Worm (Caenorhabditis elegans) whole organism, mixed stage, embryonic: ENCODE results near the gene flap-1.

ENCODE experiments used
- M03D4.4 ChIP-seq: sonication (generic microtip); optimal IDR thresholded peaks from 2 replicates; lab custom pipeline; 2017; ENCODE audit warnings: mild to moderate bottlenecking, missing genetic modification characterization, missing compliant biosample characterization
- bed-3 ChIP-seq: fragments of 200-800 bp; sonication (Bioruptor generic); optimal IDR thresholded peaks from 3 replicates; lab custom pipeline; 2018; ENCODE audit warnings: mild to moderate bottlenecking, missing genetic modification characterization, moderate library complexity, missing compliant biosample characterization
- blmp-1 ChIP-seq: fragments of 150-350 bp; optimal IDR thresholded peaks from 2 replicates; lab custom pipeline; 2014; ENCODE audit warnings: missing biosample characterization, missing genetic modification characterization
- ceh-39 ChIP-seq: fragments of 150-350 bp; optimal IDR thresholded peaks from 2 replicates; lab custom pipeline; 2014; ENCODE audit warnings: missing biosample characterization, missing genetic modification characterization
- ceh-43 ChIP-seq: fragments of 200-800 bp; sonication (Bioruptor generic); optimal IDR thresholded peaks from 2 replicates; lab custom pipeline; 2018; ENCODE audit warnings: mild to moderate bottlenecking, missing genetic modification characterization, moderate library complexity, missing compliant biosample characterization
- ceh-83 ChIP-seq: fragments of 200-800 bp; sonication (Bioruptor generic); optimal IDR thresholded peaks from 2 replicates; lab custom pipeline; 2018; ENCODE audit warnings: mild to moderate bottlenecking, missing genetic modification characterization, missing compliant biosample characterization
- ces-1 ChIP-seq: fragments of 150-350 bp; optimal IDR thresholded peaks from 2 replicates; lab custom pipeline; 2014; ENCODE audit warnings: missing biosample characterization, missing genetic modification reagents, missing genetic modification characterization
- cnd-1 ChIP-seq: fragments of 200-800 bp; sonication (Bioruptor generic); optimal IDR thresholded peaks from 2 replicates; lab custom pipeline; 2018; ENCODE audit warnings: mild to moderate bottlenecking, missing genetic modification characterization, missing compliant biosample characterization
- drap-1 ChIP-seq: fragments of 200-800 bp; sonication (Bioruptor generic); optimal IDR thresholded peaks from 3 replicates; lab custom pipeline; 2018; ENCODE audit warnings: mild to moderate bottlenecking, missing genetic modification characterization, missing compliant biosample characterization
- elt-3 ChIP-seq: fragments of 150-350 bp; optimal IDR thresholded peaks from 2 replicates; lab custom pipeline; 2014; ENCODE audit warnings: missing biosample characterization, missing genetic modification characterization
- flh-1 ChIP-seq: fragments of 200-800 bp; sonication (Bioruptor generic); optimal IDR thresholded peaks from 2 replicates; lab custom pipeline; 2018; ENCODE audit warnings: mild to moderate bottlenecking, missing genetic modification characterization, moderate library complexity, missing compliant biosample characterization
- ham-2 ChIP-seq: fragments of 200-800 bp; sonication (Bioruptor generic); optimal IDR thresholded peaks from 2 replicates; lab custom pipeline; 2018; ENCODE audit warnings: mild to moderate bottlenecking, missing genetic modification characterization, missing compliant biosample characterization
- hlh-1 ChIP-seq: fragments of 150-350 bp; optimal IDR thresholded peaks from 2 replicates; lab custom pipeline; 2014; ENCODE audit warnings: missing biosample characterization, missing genetic modification reagents, missing genetic modification characterization
- lin-13 ChIP-seq: fragments of 150-350 bp; optimal IDR thresholded peaks from 2 replicates; lab custom pipeline; 2014; ENCODE audit warnings: missing biosample characterization, missing genetic modification characterization
- lin-32 ChIP-seq: fragments of 200-800 bp; sonication (Bioruptor generic); optimal IDR thresholded peaks from 2 replicates; lab custom pipeline; 2018; ENCODE audit warnings: mild to moderate bottlenecking, missing genetic modification characterization, missing compliant biosample characterization
- lsy-2 ChIP-seq: fragments of 150-350 bp; optimal IDR thresholded peaks from 2 replicates; lab custom pipeline; 2014; ENCODE audit warnings: missing biosample characterization, missing genetic modification characterization
- mab-5 ChIP-seq: fragments of 150-350 bp; optimal IDR thresholded peaks from 2 replicates; lab custom pipeline; 2014; ENCODE audit warnings: missing biosample characterization, missing genetic modification characterization
- mep-1 ChIP-seq: fragments of 150-350 bp; optimal IDR thresholded peaks from 2 replicates; lab custom pipeline; 2017; ENCODE audit warnings: missing biosample characterization, missing genetic modification reagents, missing genetic modification characterization, inconsistent platforms
- mls-2 ChIP-seq: sonication (generic microtip); optimal IDR thresholded peaks from 2 replicates; lab custom pipeline; 2016; ENCODE audit warnings: mild to moderate bottlenecking, missing genetic modification characterization, moderate library complexity, missing compliant biosample characterization
- nhr-12 ChIP-seq: fragments of 150-350 bp; optimal IDR thresholded peaks from 2 replicates; lab custom pipeline; 2014; ENCODE audit warnings: missing biosample characterization, missing genetic modification characterization
- nhr-2 ChIP-seq: fragments of 150-350 bp; optimal IDR thresholded peaks from 2 replicates; lab custom pipeline; 2014; ENCODE audit warnings: missing biosample characterization, missing genetic modification characterization
- nhr-28 ChIP-seq: fragments of 150-350 bp; optimal IDR thresholded peaks from 2 replicates; lab custom pipeline; 2014; ENCODE audit warnings: missing biosample characterization, missing genetic modification characterization
- nhr-76 ChIP-seq: sonication (generic microtip); optimal IDR thresholded peaks from 2 replicates; lab custom pipeline; 2017; ENCODE audit warnings: missing biosample characterization, missing genetic modification characterization
- pha-4 ChIP-seq: fragments of 150-350 bp; optimal IDR thresholded peaks from 2 replicates; lab custom pipeline; 2018; ENCODE audit warnings: missing biosample characterization, missing genetic modification reagents, missing genetic modification characterization
- sem-2 ChIP-seq: fragments of 200-800 bp; sonication (Bioruptor generic); optimal IDR thresholded peaks from 2 replicates; lab custom pipeline; 2018; ENCODE audit warnings: mild to moderate bottlenecking, missing genetic modification characterization, missing compliant biosample characterization
- snpc-4 ChIP-seq: fragments of 150-350 bp; optimal IDR thresholded peaks from 2 replicates; lab custom pipeline; 2014; ENCODE audit warnings: missing biosample characterization, missing genetic modification characterization
- sptf-1 ChIP-seq: sonication (generic microtip); optimal IDR thresholded peaks from 2 replicates; lab custom pipeline; 2017; ENCODE audit warnings: mild to moderate bottlenecking, missing genetic modification characterization, moderate library complexity, missing compliant biosample characterization
- tbx-8 ChIP-seq: fragments of 200-800 bp; sonication (Bioruptor generic); optimal IDR thresholded peaks from 2 replicates; lab custom pipeline; 2018; ENCODE audit warnings: mild to moderate bottlenecking, missing genetic modification characterization, moderate library complexity, missing compliant biosample characterization
- unc-120 ChIP-seq: sonication (generic microtip); optimal IDR thresholded peaks from 2 replicates; lab custom pipeline; 2017; ENCODE audit warnings: missing genetic modification characterization, missing compliant biosample characterization; ENCODE audit not compliant: poor library complexity, severe bottlenecking
- unc-39 ChIP-seq: fragments of 150-350 bp; optimal IDR thresholded peaks from 2 replicates; lab custom pipeline; 2014; ENCODE audit warnings: missing biosample characterization, missing genetic modification characterization
- unc-62 ChIP-seq: fragments of 150-350 bp; optimal IDR thresholded peaks from 2 replicates; lab custom pipeline; 2014; ENCODE audit warnings: missing biosample characterization, missing genetic modification reagents, missing genetic modification characterization
- zip-8 ChIP-seq: fragments of 150-350 bp; optimal IDR thresholded peaks from 2 replicates; lab custom pipeline; 2014; ENCODE audit warnings: missing biosample characterization, missing genetic modification characterization
- ztf-11 ChIP-seq: fragments of 150-350 bp; optimal IDR thresholded peaks from 2 replicates; lab custom pipeline; 2014; ENCODE audit warnings: missing biosample characterization, missing genetic modification characterization

Gene flap-1

ce11 chrIII:6895166-6895565, 33.5 kb downstream of the flap-1 start:
- no peak for TF ChIP-seq pha-4 (tag; lab: Kevin White, UChicago)
- TF ChIP-seq unc-62 (GFP tag; lab: Kevin White, UChicago) = peak; percentile 68
- TF ChIP-seq mep-1 = peak; percentile 15
- TF ChIP-seq ham-2 (GFP tag; lab: Kevin White, UChicago) = no peak
- no peak for TF ChIP-seq ces-1 (GFP tag; lab: Kevin White, UChicago)
- no peak for TF ChIP-seq zip-8
- TF ChIP-seq hlh-1 (tag; lab: Kevin White, UChicago) = peak; percentile 36
- TF ChIP-seq lin-13 (tag; lab: Kevin White, UChicago) = no peak
- TF ChIP-seq mab-5 (tag; lab: Kevin White, UChicago) = no peak
- no peak for TF ChIP-seq blmp-1 (tag; lab: Kevin White, UChicago)
- TF ChIP-seq ceh-43 = no peak
- no peak for TF ChIP-seq M03D4.4
- no peak for TF ChIP-seq sem-2 (GFP tag; lab: Kevin White, UChicago)
- no peak for TF ChIP-seq ceh-39 (tag; lab: Kevin White, UChicago)
- TF ChIP-seq, all 35 proteins: peak for 3

DNA sequence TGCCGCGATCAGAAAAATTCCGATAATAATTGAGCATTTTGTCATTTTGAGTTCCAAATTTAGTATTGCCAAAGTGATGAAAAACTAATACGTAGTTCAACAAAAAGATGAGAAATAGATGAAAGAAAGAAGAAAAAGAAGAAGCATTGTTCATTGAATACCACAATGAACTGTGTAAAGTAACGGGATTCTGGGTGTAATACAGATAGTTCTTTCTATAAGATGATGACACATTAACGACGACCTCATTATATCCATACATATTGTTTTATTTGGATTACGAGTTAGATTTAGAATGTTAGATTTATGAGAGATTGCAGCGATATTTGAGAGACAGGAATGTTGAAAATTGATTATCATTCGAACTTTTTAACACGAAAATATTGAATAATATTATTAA, 37.1 kb downstream of the flap-1 start, which contains the start of gene K04C2.5:
K04C2.5 (minus strand) TSS at position 101 of the 400 bp plus-strand sequence.
- TF ChIP-seq lin-13 (tag; lab: Kevin White, UChicago) (no peak), flh-1 (GFP tag; lab: Kevin White, UChicago) (no peak), unc-62 (GFP tag; lab: Kevin White, UChicago) (no peak), elt-3 (tag; lab: Kevin White, UChicago) (no peak), ztf-11 (no peak), lin-32 (GFP tag; lab: Kevin White, UChicago) (no peak)

DNA sequence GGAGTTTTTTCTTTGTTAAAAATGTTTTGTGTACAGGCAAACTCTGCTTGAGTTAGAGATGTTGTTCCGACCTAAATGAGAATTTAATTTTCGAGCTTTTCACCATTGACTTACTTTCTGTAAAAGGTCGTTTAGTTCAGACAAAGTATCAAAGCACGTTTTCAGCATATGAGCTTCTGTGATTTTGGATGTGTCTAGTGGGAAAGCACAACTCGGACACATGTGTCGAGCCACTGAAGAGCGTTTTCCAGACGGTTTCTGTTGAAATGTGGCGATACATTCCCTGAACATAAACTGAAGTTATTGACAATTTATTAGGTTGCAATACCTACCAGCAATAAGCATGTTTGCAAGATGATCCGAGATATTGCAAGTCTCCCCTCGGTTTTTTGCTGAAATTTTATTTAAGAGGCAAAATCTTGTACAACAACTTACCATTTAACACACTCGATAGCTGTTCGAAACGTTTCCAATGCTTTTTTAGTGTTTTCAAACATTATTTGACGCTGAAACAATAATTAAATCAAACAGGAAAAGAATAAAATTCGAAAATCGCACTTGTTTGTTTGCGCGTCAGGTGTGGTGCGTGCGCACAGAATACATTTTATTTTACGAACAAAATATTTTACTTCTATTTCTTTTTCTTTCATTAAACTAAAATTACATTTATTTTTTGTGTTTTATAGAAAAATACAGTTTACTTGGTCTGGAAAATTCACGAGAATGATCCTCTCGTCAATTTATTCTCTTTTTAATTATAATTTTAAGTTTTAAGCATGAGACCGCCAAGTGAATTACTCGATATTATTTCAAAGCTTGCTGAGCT, 39.4 kb downstream of the flap-1 start, which contains the start of the genes brd-1 and K04C2.2:
brd-1 (minus strand) TSS at position 506 of the 826 bp plus-strand sequence.
K04C2.2 (plus strand) TSS at position 776 of the 826 bp plus-strand sequence.
- TF ChIP-seq ces-1 (GFP tag; lab: Kevin White, UChicago) (peak; percentile 48), ceh-39 (tag; lab: Kevin White, UChicago) (no peak), flh-1 (GFP tag; lab: Kevin White, UChicago) (no peak)

ce11 chrIII:6888497-6888896, 40.1 kb downstream of the flap-1 start:
- TF ChIP-seq snpc-4 (tag; lab: Kevin White, UChicago) (no peak), ces-1 (GFP tag; lab: Kevin White, UChicago) (no peak), zip-8 (no peak), sptf-1 (tag; lab: Kevin White, UChicago) (no peak), nhr-12 (tag; lab: Kevin White, UChicago) (no peak), pha-4 (tag; lab: Kevin White, UChicago) (no peak), tbx-8 (GFP tag; lab: Kevin White, UChicago) (no peak), nhr-76 (tag; lab: Kevin White, UChicago) (no peak), ceh-39 (tag; lab: Kevin White, UChicago) (no peak), nhr-2 (no peak), bed-3 (GFP tag; lab: Kevin White, UChicago) (no peak), mls-2 (tag; lab: Kevin White, UChicago) (no peak), unc-120 (tag; lab: Kevin White, UChicago) (no peak), mep-1 (no peak), ceh-83 (GFP tag; lab: Kevin White, UChicago) (no peak), unc-62 (GFP tag; lab: Kevin White, UChicago) (no peak), ham-2 (GFP tag; lab: Kevin White, UChicago) (no peak), mab-5 (tag; lab: Kevin White, UChicago) (no peak), sem-2 (GFP tag; lab: Kevin White, UChicago) (no peak), hlh-1 (tag; lab: Kevin White, UChicago) (no peak)
- TF ChIP-seq, all 35 proteins: peak for 0

DNA sequence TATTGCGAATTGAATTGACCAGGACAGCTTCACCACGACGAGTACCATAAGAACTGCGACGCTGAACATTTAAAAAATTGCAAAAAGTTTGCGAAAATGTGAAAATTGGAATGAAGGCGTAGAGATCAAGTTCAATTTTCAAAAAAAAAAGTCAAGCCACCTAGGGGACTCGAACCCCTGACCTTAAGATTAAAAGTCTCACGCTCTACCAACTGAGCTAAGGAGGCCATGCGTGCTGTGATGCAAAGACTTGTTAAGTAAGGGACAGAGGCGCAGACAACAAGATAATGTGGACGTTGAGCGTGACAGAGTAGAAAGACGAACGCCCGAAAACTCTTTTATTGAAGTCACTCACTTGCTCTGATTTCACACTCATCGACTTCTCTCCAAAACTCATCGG, 41.1 kb downstream of the flap-1 start:
- TF ChIP-seq lin-13 (tag; lab: Kevin White, UChicago) (peak; percentile 16), ceh-43 (peak; percentile 64), ceh-83 (GFP tag; lab: Kevin White, UChicago) (peak; percentile 81), lsy-2 (tag; lab: Kevin White, UChicago) (peak; percentile 45), mep-1 (peak; percentile 55), drap-1 (peak; percentile 61), mls-2 (tag; lab: Kevin White, UChicago) (peak; percentile 85), bed-3 (GFP tag; lab: Kevin White, UChicago) (peak; percentile 63), sem-2 (GFP tag; lab: Kevin White, UChicago) (peak; percentile 68), lin-32 (GFP tag; lab: Kevin White, UChicago) (peak; percentile 60), unc-120 (tag; lab: Kevin White, UChicago) (peak; percentile 80), M03D4.4 (peak; percentile 81), mab-5 (tag; lab: Kevin White, UChicago) (no peak), snpc-4 (tag; lab: Kevin White, UChicago) (no peak), ham-2 (GFP tag; lab: Kevin White, UChicago) (peak; percentile 41), flh-1 (GFP tag; lab: Kevin White, UChicago) (peak; percentile 46), hlh-1 (tag; lab: Kevin White, UChicago) (peak; percentile 42), nhr-2 (no peak), tbx-8 (GFP tag; lab: Kevin White, UChicago) (peak; percentile 46), cnd-1 (tag; lab: Kevin White, UChicago) (peak; percentile 70), ztf-11 (peak; percentile 32), elt-3 (tag; lab: Kevin White, UChicago) (no peak), blmp-1 (tag; lab: Kevin White, UChicago) (no peak), sptf-1 (tag; lab: Kevin White, UChicago) (peak; percentile 87), ces-1 (GFP tag; lab: Kevin White, UChicago) (peak; percentile 56), nhr-28 (tag; lab: Kevin White, UChicago) (peak; percentile 38), ceh-39 (tag; lab: Kevin White, UChicago) (no peak), unc-39 (peak; percentile 13)
